Worm (Caenorhabditis elegans) whole organism, L4/young adult: ENCODE data around the gene T04C12.7.

Experiments
- W03F9.2 ChIP-seq: fragments of 150-350 bp; optimal IDR thresholded peaks from 2 replicates; lab custom pipeline; 2014; ENCODE audit warnings: missing biosample characterization, missing genetic modification characterization
- him-1 ChIP-seq: sonication (generic microtip); optimal IDR thresholded peaks from 2 replicates; lab custom pipeline; 2016; ENCODE audit warnings: missing genotype, missing genetic modification reagents, missing genetic modification characterization, missing compliant biosample characterization

DNA sequence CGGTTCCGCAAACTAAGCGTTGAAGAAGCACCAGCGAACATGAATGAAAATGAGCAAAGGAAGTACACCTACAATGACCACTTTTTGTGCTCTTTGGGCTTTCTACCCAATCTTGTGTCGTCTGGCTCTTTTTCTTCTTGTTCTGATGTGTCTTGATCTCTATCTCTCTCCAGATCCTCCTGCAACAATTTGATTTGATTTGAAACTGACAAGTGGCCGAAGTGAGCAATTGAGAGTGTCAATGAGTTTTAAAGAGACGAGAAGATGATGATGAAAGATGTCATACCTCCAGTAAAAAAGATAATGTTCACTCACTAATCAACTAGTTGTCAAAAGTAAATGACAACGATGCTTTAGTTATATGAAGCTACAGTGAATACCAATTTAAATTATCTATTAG lies 19.2 kb upstream of the T04C12.7 start, which contains the start of gene pptr-2:
- no peak for TF ChIP-seq W03F9.2
- TF ChIP-seq him-1 (tag; lab: Kevin White, UChicago) = no peak
